Worm (Caenorhabditis elegans) whole organism, L4/young adult: Measurements from ENCODE around the gene F14H12.2.

Source experiments
- W03F9.2 ChIP-seq: fragments of 150-350 bp; optimal IDR thresholded peaks from 2 replicates; lab custom pipeline; 2014; ENCODE audit warnings: missing biosample characterization, missing genetic modification characterization
- dao-5 ChIP-seq: sonication (generic microtip); optimal IDR thresholded peaks from 2 replicates; lab custom pipeline; 2016; ENCODE audit warnings: missing genotype, missing genetic modification characterization, moderate library complexity, missing compliant biosample characterization
- him-1 ChIP-seq: sonication (generic microtip); optimal IDR thresholded peaks from 2 replicates; lab custom pipeline; 2016; ENCODE audit warnings: missing genotype, missing genetic modification reagents, missing genetic modification characterization, missing compliant biosample characterization

DNA sequence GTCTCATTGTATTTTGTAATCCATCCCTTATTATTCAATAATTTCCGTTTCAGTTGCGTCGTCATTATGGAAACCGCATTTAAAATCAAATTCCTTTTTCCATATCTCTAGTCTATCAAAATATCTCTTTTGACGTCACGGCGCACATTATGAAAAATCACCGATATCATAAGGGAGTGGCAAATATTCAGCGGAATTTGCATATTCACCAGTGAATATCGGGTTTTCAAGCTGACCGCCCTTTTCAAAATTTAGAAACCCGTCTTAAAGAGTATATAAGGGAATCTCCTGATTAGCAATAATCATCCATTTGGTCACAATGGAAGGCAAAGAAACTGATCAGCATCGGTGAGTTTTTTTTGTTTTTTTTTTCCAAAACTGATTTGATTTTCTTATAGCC, 3.0 kb downstream of the F14H12.2 start, which contains the start of gene col-165:
- TF ChIP-seq W03F9.2 (tag; lab: Kevin White, UChicago), result no peak
- no peak for TF ChIP-seq him-1 (tag; lab: Kevin White, UChicago)
- no peak for TF ChIP-seq dao-5
